Fruit fly (Drosophila melanogaster) whole organism, embryonic: Measurements from ENCODE around the gene ohgt.

Experiments used
- CG10274 ChIP-seq: fragments of 200-800 bp; sonication (Bioruptor generic); optimal IDR thresholded peaks from 3 replicates; lab custom pipeline; 2017; ENCODE audit warnings: missing biosample characterization, mild to moderate bottlenecking, missing genetic modification characterization
- CG10321 ChIP-seq: fragments of 200-800 bp; sonication (Bioruptor generic); IDR thresholded peaks from 2 replicates; pipeline ENCODE4 v1.3.6; 2022; ENCODE audit warnings: missing biosample characterization, missing genetic modification characterization
- CG10565 ChIP-seq: fragments of 200-800 bp; sonication (Bioruptor generic); optimal IDR thresholded peaks from 3 replicates; lab custom pipeline; 2016; ENCODE audit warnings: missing biosample characterization, mild to moderate bottlenecking, missing genetic modification characterization
- CG12071 ChIP-seq: fragments of 200-800 bp; sonication (Bioruptor generic); optimal IDR thresholded peaks from 3 replicates; lab custom pipeline; 2018; ENCODE audit warnings: missing biosample characterization, mild to moderate bottlenecking, missing genetic modification characterization
- CG12769 ChIP-seq: fragments of 200-800 bp; sonication (Bioruptor generic); optimal IDR thresholded peaks from 2 replicates; lab custom pipeline; 2019; ENCODE audit warnings: missing biosample characterization, mild to moderate bottlenecking, missing genetic modification characterization, moderate library complexity
- CG13775 ChIP-seq: fragments of 200-800 bp; sonication (Bioruptor generic); optimal IDR thresholded peaks from 3 replicates; lab custom pipeline; 2017; ENCODE audit warnings: missing biosample characterization, mild to moderate bottlenecking, missing genetic modification characterization
- CG17186 ChIP-seq: fragments of 200-800 bp; sonication (Bioruptor generic); optimal IDR thresholded peaks from 3 replicates; lab custom pipeline; 2017; ENCODE audit warnings: missing biosample characterization, missing genetic modification reagents, missing genetic modification characterization
- CG17359 ChIP-seq: fragments of 200-800 bp; sonication (Bioruptor generic); optimal IDR thresholded peaks from 3 replicates; lab custom pipeline; 2018; ENCODE audit warnings: missing biosample characterization, mild to moderate bottlenecking, missing genetic modification characterization, moderate library complexity
- CG33213 ChIP-seq: fragments of 200-800 bp; sonication (Bioruptor generic); optimal IDR thresholded peaks from 3 replicates; lab custom pipeline; 2016; ENCODE audit warnings: missing biosample characterization, missing genetic modification characterization
- CG33557 ChIP-seq: fragments of 200-800 bp; sonication (Bioruptor generic); optimal IDR thresholded peaks from 2 replicates; lab custom pipeline; 2019; ENCODE audit warnings: missing biosample characterization, mild to moderate bottlenecking, missing genetic modification characterization, moderate library complexity
- CG3407 ChIP-seq: fragments of 200-800 bp; sonication (Bioruptor generic); optimal IDR thresholded peaks from 2 replicates; lab custom pipeline; 2018; ENCODE audit warnings: missing biosample characterization, mild to moderate bottlenecking, missing genetic modification characterization
- CG3838 ChIP-seq: fragments of 200-800 bp; sonication (Bioruptor generic); optimal IDR thresholded peaks from 3 replicates; lab custom pipeline; 2016; ENCODE audit warnings: missing biosample characterization, missing genetic modification characterization
- CG6683 ChIP-seq: fragments of 200-800 bp; sonication (Bioruptor generic); optimal IDR thresholded peaks from 2 replicates; lab custom pipeline; 2017; ENCODE audit warnings: missing biosample characterization, mild to moderate bottlenecking, missing genetic modification characterization, missing genetic modification reagents
- CG8359 ChIP-seq: fragments of 200-800 bp; sonication (Bioruptor generic); optimal IDR thresholded peaks from 2 replicates; lab custom pipeline; 2017; ENCODE audit warnings: missing biosample characterization, mild to moderate bottlenecking, missing genetic modification characterization, borderline replicate concordance
- CHES-1-like ChIP-seq: fragments of 200-800 bp; sonication (Bioruptor generic); optimal IDR thresholded peaks from 2 replicates; lab custom pipeline; 2016; ENCODE audit warnings: missing biosample characterization, missing genetic modification characterization
- CoRest ChIP-seq: fragments of 200-800 bp; sonication (Bioruptor generic); optimal IDR thresholded peaks from 3 replicates; lab custom pipeline; 2018; ENCODE audit warnings: missing biosample characterization, mild to moderate bottlenecking, missing genetic modification characterization, moderate library complexity
- CrebB ChIP-seq: fragments of 200-800 bp; sonication (Bioruptor generic); optimal IDR thresholded peaks from 3 replicates; lab custom pipeline; 2018; ENCODE audit warnings: missing biosample characterization, mild to moderate bottlenecking, missing genetic modification characterization
- Dp ChIP-seq: fragments of 200-800 bp; sonication (Bioruptor generic); optimal IDR thresholded peaks from 2 replicates; lab custom pipeline; 2018; ENCODE audit warnings: missing biosample characterization, mild to moderate bottlenecking, missing genetic modification characterization, moderate library complexity
- E2f1 ChIP-seq: fragments of 200-800 bp; sonication (Bioruptor generic); IDR thresholded peaks from 2 replicates; pipeline ENCODE4 v1.3.6; 2022; ENCODE audit warnings: missing biosample characterization, missing genetic modification characterization
- HmgZ ChIP-seq: fragments of 200-800 bp; sonication (Bioruptor generic); optimal IDR thresholded peaks from 2 replicates; lab custom pipeline; 2018; ENCODE audit warnings: missing biosample characterization, mild to moderate bottlenecking, missing genetic modification characterization
- MESR4 ChIP-seq: fragments of 200-800 bp; sonication (Bioruptor generic); optimal IDR thresholded peaks from 2 replicates; lab custom pipeline; 2018; ENCODE audit warnings: missing biosample characterization, mild to moderate bottlenecking, missing genetic modification characterization, moderate library complexity
- Max ChIP-seq: fragments of 200-800 bp; sonication (Bioruptor generic); optimal IDR thresholded peaks from 2 replicates; lab custom pipeline; 2016; ENCODE audit warnings: missing biosample characterization, mild to moderate bottlenecking, missing genetic modification characterization
- Mrtf ChIP-seq: fragments of 200-800 bp; sonication (Bioruptor generic); IDR thresholded peaks from 3 replicates; pipeline ENCODE4 v1.3.6; 2022; ENCODE audit warnings: missing biosample characterization, missing genetic modification characterization
- Nf-YB ChIP-seq: fragments of 200-800 bp; sonication (Bioruptor generic); optimal IDR thresholded peaks from 3 replicates; lab custom pipeline; 2019; ENCODE audit warnings: missing biosample characterization, mild to moderate bottlenecking, missing genetic modification characterization, moderate library complexity
- Opbp ChIP-seq: fragments of 200-800 bp; sonication (Bioruptor generic); IDR thresholded peaks from 3 replicates; pipeline ENCODE4 v1.3.6; 2022; ENCODE audit warnings: missing biosample characterization, missing genetic modification characterization; ENCODE audit not compliant: partially characterized antibody
- Optix ChIP-seq: fragments of 200-800 bp; sonication (Bioruptor generic); IDR thresholded peaks from 3 replicates; pipeline ENCODE4 v1.3.6; 2022; ENCODE audit warnings: missing biosample characterization, missing genetic modification characterization
- Tbp ChIP-seq: fragments of >200 bp; optimal IDR thresholded peaks from 2 replicates; lab custom pipeline; 2018; ENCODE audit warnings: missing biosample characterization, missing genetic modification characterization
- YL-1 ChIP-seq: fragments of 200-800 bp; sonication (Bioruptor generic); optimal IDR thresholded peaks from 3 replicates; lab custom pipeline; 2017; ENCODE audit warnings: missing biosample characterization, mild to moderate bottlenecking, missing genetic modification characterization
- ase ChIP-seq: fragments of 200-800 bp; sonication (Bioruptor generic); IDR thresholded peaks from 3 replicates; pipeline ENCODE4 v1.3.6; 2022; ENCODE audit warnings: missing biosample characterization, missing genetic modification characterization
- ash1 ChIP-seq: fragments of 200-800 bp; sonication (Bioruptor generic); optimal IDR thresholded peaks from 2 replicates; lab custom pipeline; 2018; ENCODE audit warnings: missing biosample characterization, mild to moderate bottlenecking, missing genetic modification characterization
- chinmo ChIP-seq: fragments of 200-800 bp; sonication (Bioruptor generic); IDR thresholded peaks from 4 replicates; pipeline ENCODE4 v1.3.6; 2022; ENCODE audit warnings: missing biosample characterization, missing genetic modification characterization; ENCODE audit not compliant: partially characterized antibody
- chn ChIP-seq: fragments of 200-800 bp; sonication (Bioruptor generic); optimal IDR thresholded peaks from 2 replicates; lab custom pipeline; 2016; ENCODE audit warnings: missing biosample characterization, missing genetic modification characterization
- fd96Cb ChIP-seq: fragments of 200-800 bp; sonication (Bioruptor generic); optimal IDR thresholded peaks from 2 replicates; lab custom pipeline; 2018; ENCODE audit warnings: missing biosample characterization, mild to moderate bottlenecking, missing genetic modification characterization, moderate library complexity
- grn ChIP-seq: fragments of 200-800 bp; sonication (Bioruptor generic); optimal IDR thresholded peaks from 3 replicates; lab custom pipeline; 2017; ENCODE audit warnings: missing biosample characterization, missing genetic modification characterization
- hb ChIP-seq: fragments of 200-800 bp; sonication (Bioruptor generic); IDR thresholded peaks from 3 replicates; pipeline ENCODE4 v1.3.6; 2022; ENCODE audit warnings: missing biosample characterization, missing genetic modification characterization; ENCODE audit not compliant: partially characterized antibody
- jigr1 ChIP-seq: fragments of 200-800 bp; sonication (Bioruptor generic); IDR thresholded peaks from 3 replicates; pipeline ENCODE4 v1.3.6; 2022; ENCODE audit warnings: missing biosample characterization, missing genetic modification characterization
- lmd ChIP-seq: fragments of 200-800 bp; sonication (Bioruptor generic); IDR thresholded peaks from 2 replicates; pipeline ENCODE4 v1.3.6; 2022; ENCODE audit warnings: missing biosample characterization, missing genetic modification characterization
- mam ChIP-seq: fragments of 200-800 bp; sonication (Bioruptor generic); optimal IDR thresholded peaks from 3 replicates; lab custom pipeline; 2016; ENCODE audit warnings: missing biosample characterization, missing genetic modification characterization
- nau ChIP-seq: fragments of 200-800 bp; sonication (Bioruptor generic); optimal IDR thresholded peaks from 3 replicates; lab custom pipeline; 2017; ENCODE audit warnings: missing biosample characterization, mild to moderate bottlenecking, missing genetic modification characterization, missing genetic modification reagents
- nmo ChIP-seq: fragments of 200-800 bp; sonication (Bioruptor generic); optimal IDR thresholded peaks from 2 replicates; lab custom pipeline; 2018; ENCODE audit warnings: missing biosample characterization, mild to moderate bottlenecking, missing genetic modification characterization, moderate library complexity
- org-1 ChIP-seq: fragments of 200-800 bp; sonication (Bioruptor generic); optimal IDR thresholded peaks from 2 replicates; lab custom pipeline; 2017; ENCODE audit warnings: missing biosample characterization, missing genetic modification characterization
- p53 ChIP-seq: fragments of 200-800 bp; sonication (Bioruptor generic); optimal IDR thresholded peaks from 2 replicates; lab custom pipeline; 2016; ENCODE audit warnings: missing biosample characterization, missing genetic modification characterization
- pan ChIP-seq, 4 experiments: fragments of >200 bp in 3 of 4; fragments of 200-800 bp in 1 of 4; sonication (Bioruptor generic) in 1 of 4; optimal IDR thresholded peaks in 3 of 4; IDR thresholded peaks in 1 of 4; 2 replicates each; pipeline versions ENCODE4 v1.3.6 to Lab custom; 2017 to 2022; ENCODE audit warnings: missing biosample characterization in 2 of 4, missing genetic modification characterization in 2 of 4, mixed read lengths in 1 of 4
- pho ChIP-seq: fragments of 200-800 bp; sonication (Bioruptor generic); optimal IDR thresholded peaks from 2 replicates; lab custom pipeline; 2016; ENCODE audit warnings: missing biosample characterization, missing genetic modification characterization
- rib ChIP-seq: fragments of 200-800 bp; sonication (Bioruptor generic); IDR thresholded peaks from 2 replicates; pipeline ENCODE4 v1.3.6; 2022; ENCODE audit warnings: missing biosample characterization, missing genetic modification characterization
- run ChIP-seq: fragments of 200-800 bp; sonication (Bioruptor generic); optimal IDR thresholded peaks from 3 replicates; lab custom pipeline; 2018; ENCODE audit warnings: missing biosample characterization, mild to moderate bottlenecking, missing genetic modification characterization
- wek ChIP-seq: fragments of 200-800 bp; sonication (Bioruptor generic); optimal IDR thresholded peaks from 3 replicates; lab custom pipeline; 2018; ENCODE audit warnings: missing biosample characterization, mild to moderate bottlenecking, missing genetic modification characterization, moderate library complexity
- yki ChIP-seq: fragments of >200 bp; optimal IDR thresholded peaks from 3 replicates; lab custom pipeline; 2018
- z ChIP-seq: fragments of 200-800 bp; sonication (Bioruptor generic); IDR thresholded peaks from 3 replicates; pipeline ENCODE4 v1.3.6; 2022; ENCODE audit warnings: missing biosample characterization, missing genetic modification characterization

Gene ohgt

DNA sequence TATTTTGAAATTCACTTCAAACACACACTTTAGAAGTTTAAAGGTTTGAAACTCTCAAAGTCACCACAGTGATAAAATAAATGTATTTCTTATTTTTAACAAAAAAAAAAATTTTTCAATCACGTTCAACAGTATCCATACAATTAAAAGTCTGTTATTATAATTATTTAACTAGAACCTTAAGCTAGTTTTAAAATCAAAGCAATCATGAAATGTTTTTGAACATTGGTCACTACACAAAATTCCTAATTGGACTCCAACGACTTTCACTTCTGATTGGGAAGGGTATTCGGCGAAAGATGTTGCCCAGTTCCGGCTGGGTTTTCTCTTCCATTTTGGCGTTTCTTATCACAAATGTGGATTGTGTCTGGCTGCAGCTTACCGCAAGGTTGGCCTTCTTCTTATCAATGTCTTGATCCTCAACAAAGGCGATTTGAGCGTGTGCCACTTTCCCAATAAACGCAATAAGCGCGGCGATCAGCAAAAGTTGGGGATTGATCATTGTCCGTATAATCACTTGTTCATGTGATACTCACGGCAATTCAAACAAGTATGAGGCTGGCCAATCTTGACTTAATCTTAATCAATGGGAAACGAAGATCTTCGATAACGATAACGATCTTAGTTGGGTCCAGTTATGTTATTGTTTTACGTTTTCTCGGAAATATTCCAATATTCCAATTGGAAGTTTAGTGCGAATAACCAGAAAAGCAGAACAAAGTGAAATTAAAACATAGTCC lies 794 bp upstream of the ohgt start (continued):
- TF ChIP-seq org-1 (GFP tag; lab: Kevin White, UChicago) (peak; percentile 36), pho (GFP tag; lab: Kevin White, UChicago) (no peak), MESR4 (GFP tag; lab: Kevin White, UChicago) (no peak), CG6683 (GFP tag; lab: Kevin White, UChicago) (no peak), Dp (no peak), lmd (GFP tag; lab: Robert Waterston, UW) (no peak), CG12769 (tag; lab: Kevin White, UChicago) (no peak), CG8359 (no peak), p53 (no peak), fd96Cb (tag; lab: Kevin White, UChicago) (peak; percentile 29), jigr1 (GFP tag; lab: Robert Waterston, UW) (no peak), CG10565 (GFP tag; lab: Kevin White, UChicago) (no peak), HmgZ (tag; lab: Kevin White, UChicago) (no peak), CG17186 (no peak), CG10274 (GFP tag; lab: Kevin White, UChicago) (peak; percentile 79), Tbp (GFP tag; lab: Kevin White, UChicago) (no peak), CHES-1-like (GFP tag; lab: Kevin White, UChicago) (no peak), CG13775 (GFP tag; lab: Kevin White, UChicago) (peak; percentile 40), CG10321 (GFP tag; lab: Robert Waterston, UW) (no peak), CG12071 (no peak), ash1 (GFP tag; lab: Kevin White, UChicago) (no peak), CG3838 (no peak), hb (GFP tag; lab: Robert Waterston, UW) (no peak), nmo (GFP tag; lab: Kevin White, UChicago) (peak; percentile 45), YL-1 (no peak), rib (GFP tag; lab: Robert Waterston, UW) (no peak), CG33557 (GFP tag; lab: Kevin White, UChicago) (no peak), grn (GFP tag; lab: Kevin White, UChicago) (peak; percentile 53), ase (no peak), Optix (GFP tag; lab: Robert Waterston, UW) (no peak), E2f1 (no peak), CG33213 (GFP tag; lab: Kevin White, UChicago) (no peak), z (GFP tag; lab: Robert Waterston, UW) (no peak), yki (lab: Kevin White, UChicago) (no peak), chn (GFP tag; lab: Kevin White, UChicago) (no peak), run (tag; lab: Kevin White, UChicago) (no peak), CG17359 (peak; percentile 22), mam (GFP tag; lab: Kevin White, UChicago) (no peak), CrebB (tag; lab: Kevin White, UChicago) (no peak), Opbp (no peak), Max (GFP tag; lab: Kevin White, UChicago) (peak; percentile 27), nau (GFP tag; lab: Kevin White, UChicago) (no peak), Nf-YB (peak; percentile 17), Mrtf (GFP tag; lab: Robert Waterston, UW) (no peak), wek (GFP tag; lab: Kevin White, UChicago) (no peak), pan (optimal IDR thresholded peaks at IDR 0.05; lab: Kevin White, UChicago) (no peak), pan (GFP tag; optimal IDR thresholded peaks at IDR 0.05 in 1 of 2, IDR thresholded peaks at IDR 0.05 in 1 of 2) (no peak), CG3407 (GFP tag; lab: Kevin White, UChicago) (no peak), chinmo (no peak), CoRest (tag; lab: Kevin White, UChicago) (peak; percentile 68)
